Fruit fly (Drosophila melanogaster): ENCODE data around the gene hzg.

Gene hzg

DNA sequence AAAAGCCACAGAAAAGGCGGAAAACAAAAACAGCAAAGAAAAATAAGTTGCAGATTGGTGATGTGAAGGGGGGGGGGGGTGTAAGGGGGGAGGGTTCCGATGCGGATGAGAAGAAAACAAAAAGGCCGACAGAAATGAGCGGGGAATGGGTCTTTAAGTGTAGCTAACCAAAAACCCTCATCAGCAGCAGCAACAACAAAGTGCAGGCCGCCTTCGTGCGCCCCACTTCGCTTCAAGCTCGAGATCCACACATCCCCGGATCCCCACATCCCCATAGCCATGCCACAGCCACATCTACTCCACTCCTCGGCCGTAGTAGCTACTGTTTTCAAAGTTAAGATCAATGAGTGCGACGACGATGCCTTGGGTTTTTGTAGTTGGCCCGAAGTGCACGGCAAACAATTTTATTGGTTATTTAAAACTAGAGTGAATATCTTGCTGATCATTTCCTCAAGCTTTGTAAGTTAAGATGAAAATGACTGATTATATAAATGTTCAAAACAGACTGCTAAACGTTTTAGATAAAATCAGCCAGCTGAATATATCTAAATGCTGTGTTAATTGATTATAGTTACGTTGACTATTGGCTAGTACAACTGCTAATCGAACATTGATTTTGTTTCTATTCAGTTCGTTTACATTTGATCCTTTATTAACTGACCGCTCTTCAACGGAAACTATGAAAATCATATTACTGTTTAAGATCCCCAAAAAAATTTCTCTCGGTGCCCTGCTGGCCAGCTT, 19.9 kb upstream of the hzg start (continued):
- TF ChIP-seq CG3919 (GFP tag; optimal IDR thresholded peaks at IDR 0.05) (peak; percentile 57), CG6163 (GFP tag; IDR thresholded peaks at IDR 0.05) (no peak), esn (GFP tag; optimal IDR thresholded peaks at IDR 0.05) (peak; percentile 81), CG7368 (GFP tag; optimal IDR thresholded peaks at IDR 0.05) (peak; percentile 17), pdm3 (GFP tag; optimal IDR thresholded peaks at IDR 0.05) (peak; percentile 66), CG9139 (GFP tag; optimal IDR thresholded peaks at IDR 0.05) (no peak), fkh (GFP tag; optimal IDR thresholded peaks at IDR 0.05) (no peak), CG6276 (GFP tag; optimal IDR thresholded peaks at IDR 0.05) (peak; percentile 36), CG6854 (GFP tag; optimal IDR thresholded peaks at IDR 0.05) (no peak), CG6792 (GFP tag; optimal IDR thresholded peaks at IDR 0.05) (peak; percentile 66), Met (GFP tag; optimal IDR thresholded peaks at IDR 0.05) (peak; percentile 77), salr (GFP tag; optimal IDR thresholded peaks at IDR 0.05) (peak; percentile 1 to 60), achi (GFP tag; optimal IDR thresholded peaks at IDR 0.05) (peak; percentile 55), CG11294 (GFP tag; IDR thresholded peaks at IDR 0.05) (no peak), Gug (GFP tag; IDR thresholded peaks at IDR 0.05) (no peak), Eip78C (GFP tag) (peak; percentile 94), vri (GFP tag; optimal IDR thresholded peaks at IDR 0.05) (peak; percentile 18), Eip75B (GFP tag; optimal IDR thresholded peaks at IDR 0.05) (peak; percentile 70), Ets21C (GFP tag; optimal IDR thresholded peaks at IDR 0.05) (peak; percentile 42), acj6 (GFP tag; optimal IDR thresholded peaks at IDR 0.05) (peak; percentile 51), dac (GFP tag; optimal IDR thresholded peaks at IDR 0.05) (no peak), dsx (GFP tag; optimal IDR thresholded peaks at IDR 0.05; ENCODE audit: poor library complexity, severe bottlenecking) (peak; percentile 33), CG32006 (GFP tag; optimal IDR thresholded peaks at IDR 0.05) (peak; percentile 72), OdsH (GFP tag; optimal IDR thresholded peaks at IDR 0.05) (peak; percentile 65), CG1621 (tag; optimal IDR thresholded peaks at IDR 0.05) (no peak), CG15336 (GFP tag; IDR thresholded peaks at IDR 0.05) (no peak; the same call in none of the 2 replicates), CG10631 (GFP tag; optimal IDR thresholded peaks at IDR 0.05) (peak; percentile 54), Ets96B (tag; optimal IDR thresholded peaks at IDR 0.05) (peak; percentile 60), CG31627 (GFP tag; optimal IDR thresholded peaks at IDR 0.05) (peak; percentile 77), topi (GFP tag; optimal IDR thresholded peaks at IDR 0.05) (peak; percentile 70), Eip93F (GFP tag; optimal IDR thresholded peaks at IDR 0.05) (no peak), Hr39 (GFP tag; optimal IDR thresholded peaks at IDR 0.05) (peak; percentile 66), Sox14 (GFP tag; optimal IDR thresholded peaks at IDR 0.05) (peak; percentile 62), fd59A (GFP tag; optimal IDR thresholded peaks at IDR 0.05) (peak; percentile 50), CG8119 (GFP tag; IDR thresholded peaks at IDR 0.05) (peak; percentile 37; the same call in 2 of the 3 replicates), Smox (GFP tag; optimal IDR thresholded peaks at IDR 0.05) (peak; percentile 63), svp (GFP tag) (peak; percentile 89)

DNA sequence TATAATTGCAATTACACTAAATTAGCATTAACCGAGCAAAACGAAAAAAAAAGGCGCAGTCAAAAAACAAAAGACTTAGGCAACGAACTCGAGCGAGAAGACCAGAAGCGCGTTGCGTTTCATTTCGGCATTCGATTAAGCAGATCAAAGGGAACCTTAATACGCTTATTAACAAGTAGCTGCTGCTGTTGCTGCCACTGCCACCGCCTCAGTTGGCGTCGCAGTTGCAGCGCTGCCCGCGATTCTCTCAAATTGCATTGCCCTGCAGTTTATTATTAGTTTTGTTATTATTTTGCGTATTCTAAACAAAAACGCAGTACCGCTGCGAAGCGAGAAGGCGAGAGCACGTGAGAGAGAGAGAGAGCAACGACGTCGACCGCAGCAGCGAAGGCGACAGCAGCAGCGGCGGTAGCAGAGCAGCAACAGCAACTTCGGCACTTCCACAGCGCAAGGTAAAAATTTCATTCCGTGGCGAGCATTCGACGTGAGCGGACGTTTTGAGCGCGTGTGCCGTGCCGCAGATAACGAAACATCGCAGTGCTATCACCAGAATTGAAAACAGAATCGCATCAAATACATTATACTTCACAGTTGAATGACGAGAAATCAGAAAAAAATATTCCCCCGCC, 18.6 kb upstream of the hzg start, which contains the start of gene Notum:
Gene Notum, plus strand, starts transcription at position 461 of the 629 bp plus-strand sequence.
- TF ChIP-seq CG11902 (GFP tag; optimal IDR thresholded peaks at IDR 0.05): no peak
- peak; percentile 38 for TF ChIP-seq Eip78C (GFP tag)
- no peak for TF ChIP-seq acj6 (GFP tag; optimal IDR thresholded peaks at IDR 0.05)
- peak; percentile 21 for TF ChIP-seq CG6854 (GFP tag; optimal IDR thresholded peaks at IDR 0.05)

Measured in whole organism, prepupa.